Worm (Caenorhabditis elegans): Measurements from ENCODE around the gene suex-1.

- TF ChIP-seq zag-1 (tag; optimal IDR thresholded peaks at IDR 0.05) (no peak), nhr-76 (tag; optimal IDR thresholded peaks at IDR 0.05) (no peak), ceh-16 (tag; optimal IDR thresholded peaks at IDR 0.05) (no peak), mdl-1 (tag; optimal IDR thresholded peaks at IDR 0.05) (no peak), nhr-12 (tag; optimal IDR thresholded peaks at IDR 0.05) (no peak), nhr-25 (tag; optimal IDR thresholded peaks at IDR 0.05) (no peak), fos-1 (tag; optimal IDR thresholded peaks at IDR 0.05) (no peak), nhr-77 (tag; optimal IDR thresholded peaks at IDR 0.05) (no peak), ama-1 (optimal IDR thresholded peaks at IDR 0.05) (no peak), ceh-82 (tag; optimal IDR thresholded peaks at IDR 0.05) (no peak)
Observed at ce11 chrII:5453547-5453946, 44.5 kb downstream of the suex-1 start, which contains the start of gene dhs-5.

All from whole organism, L3 larva.